Worm (Caenorhabditis elegans) whole organism, L1 larva: ENCODE results near the gene par-2.

ENCODE experiments used
- C04F5.9 ChIP-seq: sonication (generic microtip); optimal IDR thresholded peaks from 2 replicates; lab custom pipeline; 2016; ENCODE audit warnings: missing genetic modification characterization, missing compliant biosample characterization
- C16A3.4 ChIP-seq: fragments of 150-350 bp; optimal IDR thresholded peaks from 2 replicates; lab custom pipeline; 2014; ENCODE audit warnings: missing biosample characterization, missing genetic modification characterization
- C34B4.2 ChIP-seq: sonication (generic microtip); optimal IDR thresholded peaks from 2 replicates; lab custom pipeline; 2017; ENCODE audit warnings: mild to moderate bottlenecking, missing genetic modification characterization, missing compliant biosample characterization
- Y116A8C.19 ChIP-seq: sonication (generic microtip); optimal IDR thresholded peaks from 2 replicates; lab custom pipeline; 2016; ENCODE audit warnings: missing compliant biosample characterization, missing genetic modification characterization, borderline replicate concordance
- aha-1 ChIP-seq: fragments of 150-350 bp; optimal IDR thresholded peaks from 2 replicates; lab custom pipeline; 2014; ENCODE audit warnings: missing biosample characterization, missing genetic modification characterization
- alr-1 ChIP-seq: fragments of 200-800 bp; sonication (Bioruptor generic); optimal IDR thresholded peaks from 2 replicates; lab custom pipeline; 2018; ENCODE audit warnings: borderline replicate concordance, mild to moderate bottlenecking, missing genetic modification characterization, missing compliant biosample characterization
- aly-2 ChIP-seq: fragments of 150-350 bp; optimal IDR thresholded peaks from 2 replicates; lab custom pipeline; 2014; ENCODE audit warnings: missing biosample characterization, missing genetic modification characterization
- ama-1 ChIP-seq: fragments of 150-350 bp; optimal IDR thresholded peaks from 2 replicates; lab custom pipeline; 2014
- ceh-8 ChIP-seq: fragments of 200-800 bp; sonication (Bioruptor generic); optimal IDR thresholded peaks from 2 replicates; lab custom pipeline; 2018; ENCODE audit warnings: mild to moderate bottlenecking, missing genetic modification characterization, moderate library complexity, missing compliant biosample characterization
- ceh-82 ChIP-seq, 3 experiments: fragments of 150-350 bp in 1 of 3; sonication (generic microtip) in 2 of 3; optimal IDR thresholded peaks; 2 replicates each; lab custom pipeline; 2014 to 2017; ENCODE audit warnings: missing biosample characterization in 3 of 3, missing genetic modification characterization in 3 of 3
- ceh-90 ChIP-seq: sonication (generic microtip); optimal IDR thresholded peaks from 2 replicates; lab custom pipeline; 2016; ENCODE audit warnings: missing genetic modification characterization, missing compliant biosample characterization
- ces-1 ChIP-seq: fragments of 150-350 bp; optimal IDR thresholded peaks from 2 replicates; lab custom pipeline; 2014; ENCODE audit warnings: missing biosample characterization, missing genetic modification reagents, missing genetic modification characterization
- dpl-1 ChIP-seq, 3 experiments: fragments of 150-350 bp in 2 of 3; sonication (generic microtip) in 1 of 3; optimal IDR thresholded peaks; 2 replicates each; lab custom pipeline; 2014 to 2017; ENCODE audit warnings: missing biosample characterization in 3 of 3, missing genetic modification characterization in 3 of 3, missing genetic modification reagents in 3 of 3
- dsc-1 ChIP-seq: sonication (generic microtip); optimal IDR thresholded peaks from 2 replicates; lab custom pipeline; 2016; ENCODE audit warnings: mild to moderate bottlenecking, missing genetic modification characterization, missing compliant biosample characterization
- efl-1 ChIP-seq, 4 experiments: fragments of 150-350 bp; optimal IDR thresholded peaks in 3 of 4; peaks in 1 of 4; 1 replicate in 1 of 4; 2 replicates in 3 of 4; lab custom pipeline; 2014; ENCODE audit warnings: missing biosample characterization in 2 of 4, missing genetic modification characterization in 2 of 4, missing genetic modification reagents in 2 of 4
- egl-13 ChIP-seq: sonication (generic microtip); optimal IDR thresholded peaks from 2 replicates; lab custom pipeline; 2016; ENCODE audit warnings: missing genotype, missing genetic modification reagents, missing genetic modification characterization, missing compliant biosample characterization
- egl-27 ChIP-seq, 2 experiments: fragments of 150-350 bp in 1 of 2; sonication (generic microtip); optimal IDR thresholded peaks; 3 replicates each; lab custom pipeline; 2017 to 2018; ENCODE audit warnings: missing biosample characterization in 2 of 2, missing genetic modification characterization in 2 of 2, missing genetic modification reagents in 2 of 2
- elt-3 ChIP-seq, 6 experiments: fragments of 150-350 bp in 1 of 6; sonication (generic microtip); optimal IDR thresholded peaks; 2 replicates each; lab custom pipeline; 2017 to 2018; ENCODE audit warnings: missing biosample characterization in 6 of 6, missing genetic modification characterization in 6 of 6, inconsistent platforms in 1 of 6
- fkh-10 ChIP-seq: sonication (generic microtip); optimal IDR thresholded peaks from 2 replicates; lab custom pipeline; 2017; ENCODE audit warnings: missing biosample characterization, missing genetic modification reagents, missing genetic modification characterization
- fkh-4 ChIP-seq: sonication (generic microtip); optimal IDR thresholded peaks from 2 replicates; lab custom pipeline; 2016; ENCODE audit warnings: missing compliant biosample characterization, missing genetic modification characterization, borderline replicate concordance
- fkh-8 ChIP-seq: sonication (generic microtip); optimal IDR thresholded peaks from 2 replicates; lab custom pipeline; 2016; ENCODE audit warnings: mild to moderate bottlenecking, missing genetic modification characterization, missing compliant biosample characterization
- fos-1 ChIP-seq: fragments of 150-350 bp; optimal IDR thresholded peaks from 2 replicates; lab custom pipeline; 2014; ENCODE audit warnings: missing biosample characterization, missing genetic modification characterization
- hlh-17 ChIP-seq: fragments of 200-800 bp; sonication (Bioruptor generic); optimal IDR thresholded peaks from 2 replicates; lab custom pipeline; 2018; ENCODE audit warnings: missing genetic modification characterization, mild to moderate bottlenecking, missing compliant biosample characterization, moderate library complexity, borderline replicate concordance
- hpl-2 ChIP-seq: fragments of 150-350 bp; optimal IDR thresholded peaks from 2 replicates; lab custom pipeline; 2014; ENCODE audit warnings: missing biosample characterization, missing genetic modification reagents, missing genetic modification characterization
- irx-1 ChIP-seq: sonication (generic microtip); optimal IDR thresholded peaks from 2 replicates; lab custom pipeline; 2016; ENCODE audit warnings: missing genetic modification characterization, missing compliant biosample characterization
- lin-13 ChIP-seq: fragments of 150-350 bp; optimal IDR thresholded peaks from 2 replicates; lab custom pipeline; 2014; ENCODE audit warnings: missing biosample characterization, missing genetic modification reagents, missing genetic modification characterization
- lin-39 ChIP-seq: fragments of 150-350 bp; optimal IDR thresholded peaks from 2 replicates; lab custom pipeline; 2014; ENCODE audit warnings: missing biosample characterization, missing genetic modification reagents, missing genetic modification characterization
- lir-3 ChIP-seq: sonication (generic microtip); optimal IDR thresholded peaks from 2 replicates; lab custom pipeline; 2016; ENCODE audit warnings: mild to moderate bottlenecking, missing genetic modification characterization, moderate library complexity, missing compliant biosample characterization; ENCODE audit not compliant: poor library complexity
- lsy-2 ChIP-seq, 2 experiments: fragments of 150-350 bp; optimal IDR thresholded peaks; 2 replicates each; lab custom pipeline; 2014; ENCODE audit warnings: missing biosample characterization in 2 of 2, missing genetic modification characterization in 2 of 2
- mab-9 ChIP-seq: fragments of 200-800 bp; sonication (Bioruptor generic); IDR thresholded peaks from 2 replicates; pipeline ENCODE4 v1.3.6; 2022; ENCODE audit warnings: missing genetic modification reagents, missing genetic modification characterization, missing compliant biosample characterization
- mdl-1 ChIP-seq, 2 experiments: fragments of 150-350 bp; optimal IDR thresholded peaks; 2 replicates each; lab custom pipeline; 2014 to 2017; ENCODE audit warnings: missing biosample characterization in 2 of 2, missing genetic modification characterization in 2 of 2, inconsistent platforms in 1 of 2
- mef-2 ChIP-seq: fragments of 150-350 bp; optimal IDR thresholded peaks from 2 replicates; lab custom pipeline; 2014; ENCODE audit warnings: missing biosample characterization, missing genetic modification characterization
- mep-1 ChIP-seq: fragments of 150-350 bp; optimal IDR thresholded peaks from 2 replicates; lab custom pipeline; 2014; ENCODE audit warnings: missing biosample characterization, missing genetic modification characterization
- nhr-12 ChIP-seq: sonication (generic microtip); optimal IDR thresholded peaks from 2 replicates; lab custom pipeline; 2017; ENCODE audit warnings: missing biosample characterization, missing genetic modification characterization
- nhr-19 ChIP-seq: fragments of 200-800 bp; sonication (Bioruptor generic); conservative IDR thresholded peaks from 2 replicates; pipeline ENCODE4 v1.3.6; 2022; ENCODE audit warnings: missing genetic modification characterization, missing compliant biosample characterization
- nhr-20 ChIP-seq: sonication (generic microtip); optimal IDR thresholded peaks from 2 replicates; lab custom pipeline; 2016; ENCODE audit warnings: mild to moderate bottlenecking, missing genetic modification characterization, missing compliant biosample characterization
- nhr-47 ChIP-seq: sonication (generic microtip); optimal IDR thresholded peaks from 2 replicates; lab custom pipeline; 2016; ENCODE audit warnings: mild to moderate bottlenecking, missing genetic modification characterization, moderate library complexity, missing compliant biosample characterization
- nhr-71 ChIP-seq: sonication (generic microtip); optimal IDR thresholded peaks from 2 replicates; lab custom pipeline; 2016; ENCODE audit warnings: mild to moderate bottlenecking, missing genetic modification characterization, moderate library complexity, missing compliant biosample characterization
- nhr-76 ChIP-seq: sonication (generic microtip); optimal IDR thresholded peaks from 2 replicates; lab custom pipeline; 2017; ENCODE audit warnings: missing biosample characterization, missing genetic modification characterization
- nhr-77 ChIP-seq: fragments of 150-350 bp; optimal IDR thresholded peaks from 2 replicates; lab custom pipeline; 2014; ENCODE audit warnings: missing biosample characterization, missing genetic modification characterization
- nhr-84 ChIP-seq: sonication (generic microtip); optimal IDR thresholded peaks from 2 replicates; lab custom pipeline; 2017; ENCODE audit warnings: missing biosample characterization, missing genetic modification characterization
- nhr-85 ChIP-seq: sonication (generic microtip); peaks from one replicate; lab custom pipeline; 2016; ENCODE audit warnings: missing genetic modification characterization, inconsistent platforms, missing compliant biosample characterization
- nhr-90 ChIP-seq: sonication (generic microtip); optimal IDR thresholded peaks from 2 replicates; lab custom pipeline; 2016; ENCODE audit warnings: mild to moderate bottlenecking, missing genetic modification characterization, missing compliant biosample characterization; ENCODE audit not compliant: poor library complexity
- pag-3 ChIP-seq: sonication (generic microtip); optimal IDR thresholded peaks from 2 replicates; lab custom pipeline; 2017; ENCODE audit warnings: missing genetic modification characterization, mild to moderate bottlenecking, missing compliant biosample characterization, antibody characterized with exemption, borderline replicate concordance; ENCODE audit not compliant: insufficient read depth
- pax-3 ChIP-seq: fragments of 200-800 bp; sonication (Bioruptor generic); optimal IDR thresholded peaks from 2 replicates; lab custom pipeline; 2018; ENCODE audit warnings: mild to moderate bottlenecking, missing genetic modification characterization, moderate library complexity, missing compliant biosample characterization
- pqm-1 ChIP-seq: sonication (generic microtip); optimal IDR thresholded peaks from 3 replicates; lab custom pipeline; 2017; ENCODE audit warnings: missing biosample characterization, missing genetic modification characterization
- snu-23 ChIP-seq: sonication (generic microtip); optimal IDR thresholded peaks from 2 replicates; lab custom pipeline; 2016; ENCODE audit warnings: missing genetic modification characterization, missing compliant biosample characterization
- sox-4 ChIP-seq: sonication (generic microtip); optimal IDR thresholded peaks from 2 replicates; lab custom pipeline; 2016; ENCODE audit warnings: missing genetic modification characterization, missing compliant biosample characterization
- tbx-2 ChIP-seq: sonication (generic microtip); optimal IDR thresholded peaks from 2 replicates; lab custom pipeline; 2016; ENCODE audit warnings: missing genetic modification characterization, missing compliant biosample characterization
- xbp-1 ChIP-seq: sonication (generic microtip); optimal IDR thresholded peaks from 2 replicates; lab custom pipeline; 2016; ENCODE audit warnings: missing genetic modification characterization, missing compliant biosample characterization
- zag-1 ChIP-seq: fragments of 150-350 bp; optimal IDR thresholded peaks from 2 replicates; lab custom pipeline; 2014; ENCODE audit warnings: missing biosample characterization, missing genetic modification characterization
- zip-4 ChIP-seq: fragments of 200-800 bp; sonication (Bioruptor generic); optimal IDR thresholded peaks from 2 replicates; lab custom pipeline; 2018; ENCODE audit warnings: mild to moderate bottlenecking, missing genetic modification characterization, moderate library complexity, missing compliant biosample characterization

Gene par-2

ce11 chrIII:1142798-1143197 lies 61.6 kb downstream of the par-2 start, which contains the start of gene smr-1:
TSS of gene smr-1 (plus strand) at chrIII:1143172.
- TF ChIP-seq aha-1 (tag; lab: Kevin White, UChicago) (peak; percentile 24), mef-2 (tag; lab: Kevin White, UChicago) (no peak), nhr-84 (tag; lab: Kevin White, UChicago) (no peak), lir-3 (tag; lab: Kevin White, UChicago) (no peak), lin-13 (peak; percentile 90), fkh-4 (tag; lab: Kevin White, UChicago) (peak; percentile 53), nhr-12 (tag; lab: Kevin White, UChicago) (no peak), sox-4 (tag; lab: Kevin White, UChicago) (peak; percentile 51), nhr-76 (tag; lab: Kevin White, UChicago) (no peak), egl-27 (tag; optimal IDR thresholded peaks at IDR 0.05; lab: Kevin White, UChicago) (no peak), zip-4 (GFP tag; lab: Kevin White, UChicago) (peak; percentile 77), fkh-8 (tag; lab: Kevin White, UChicago) (peak; percentile 81), nhr-85 (tag; lab: Kevin White, UChicago) (peak; percentile 94), pax-3 (tag; lab: Kevin White, UChicago) (peak; percentile 71), ceh-90 (tag; lab: Kevin White, UChicago) (no peak), C34B4.2 (tag; lab: Kevin White, UChicago) (peak; percentile 1), nhr-90 (peak; percentile 86), nhr-19 (GFP tag; lab: Robert Waterston, UW) (peak; percentile 89), mep-1 (tag; lab: Kevin White, UChicago) (peak; percentile 97), xbp-1 (tag; lab: Kevin White, UChicago) (peak; percentile 84), nhr-77 (tag; lab: Kevin White, UChicago) (peak; percentile 73), ceh-82 (tag; optimal IDR thresholded peaks at IDR 0.05; lab: Kevin White, UChicago) (peak; percentile 94), pag-3 (no peak), aly-2 (tag; lab: Kevin White, UChicago) (peak; percentile 85), ceh-8 (GFP tag; lab: Kevin White, UChicago) (peak; percentile 86), nhr-71 (tag; lab: Kevin White, UChicago) (peak; percentile 90), fkh-10 (GFP tag; lab: Kevin White, UChicago) (peak; percentile 55), lsy-2 (tag; optimal IDR thresholded peaks at IDR 0.05; lab: Kevin White, UChicago) (peak; percentile 92 to 93), mab-9 (peak; percentile 83), nhr-20 (tag; lab: Kevin White, UChicago) (peak; percentile 84), C04F5.9 (tag; lab: Kevin White, UChicago) (peak; percentile 37), pqm-1 (tag; lab: Kevin White, UChicago) (no peak), elt-3 (tag; optimal IDR thresholded peaks at IDR 0.05; lab: Kevin White, UChicago) (peak in 2 of 6 experiments; percentile 69 to 74), efl-1 (optimal IDR thresholded peaks at IDR 0.05; lab: Kevin White, UChicago) (peak; percentile 94 to 99), efl-1 (GFP tag; optimal IDR thresholded peaks at IDR 0.05 in 1 of 2; lab: Kevin White, UChicago) (peak; percentile 98 to 100), snu-23 (GFP tag; lab: Kevin White, UChicago) (peak; percentile 92), hlh-17 (GFP tag; lab: Kevin White, UChicago) (no peak), dpl-1 (GFP tag; optimal IDR thresholded peaks at IDR 0.05; lab: Kevin White, UChicago) (peak; percentile 98 to 99 (median 99)), alr-1 (tag; lab: Kevin White, UChicago) (no peak), ama-1 (peak; percentile 50), lin-39 (tag; lab: Kevin White, UChicago) (peak; percentile 92), fos-1 (tag; lab: Kevin White, UChicago) (peak; percentile 81), nhr-47 (peak; percentile 95), tbx-2 (tag; lab: Kevin White, UChicago) (peak; percentile 85), irx-1 (peak; percentile 84), egl-13 (peak; percentile 62), mdl-1 (tag; optimal IDR thresholded peaks at IDR 0.05; lab: Kevin White, UChicago) (peak in 1 of 2 experiments; percentile 71), zag-1 (tag; lab: Kevin White, UChicago) (peak; percentile 32), C16A3.4 (peak; percentile 76), hpl-2 (GFP tag; lab: Kevin White, UChicago) (peak; percentile 28), Y116A8C.19 (tag; lab: Kevin White, UChicago) (no peak), ces-1 (GFP tag; lab: Kevin White, UChicago) (no peak), dsc-1 (tag; lab: Kevin White, UChicago) (peak; percentile 86)
